Fruit fly (Drosophila melanogaster): ENCODE data around the gene Srrm234.

DNA sequence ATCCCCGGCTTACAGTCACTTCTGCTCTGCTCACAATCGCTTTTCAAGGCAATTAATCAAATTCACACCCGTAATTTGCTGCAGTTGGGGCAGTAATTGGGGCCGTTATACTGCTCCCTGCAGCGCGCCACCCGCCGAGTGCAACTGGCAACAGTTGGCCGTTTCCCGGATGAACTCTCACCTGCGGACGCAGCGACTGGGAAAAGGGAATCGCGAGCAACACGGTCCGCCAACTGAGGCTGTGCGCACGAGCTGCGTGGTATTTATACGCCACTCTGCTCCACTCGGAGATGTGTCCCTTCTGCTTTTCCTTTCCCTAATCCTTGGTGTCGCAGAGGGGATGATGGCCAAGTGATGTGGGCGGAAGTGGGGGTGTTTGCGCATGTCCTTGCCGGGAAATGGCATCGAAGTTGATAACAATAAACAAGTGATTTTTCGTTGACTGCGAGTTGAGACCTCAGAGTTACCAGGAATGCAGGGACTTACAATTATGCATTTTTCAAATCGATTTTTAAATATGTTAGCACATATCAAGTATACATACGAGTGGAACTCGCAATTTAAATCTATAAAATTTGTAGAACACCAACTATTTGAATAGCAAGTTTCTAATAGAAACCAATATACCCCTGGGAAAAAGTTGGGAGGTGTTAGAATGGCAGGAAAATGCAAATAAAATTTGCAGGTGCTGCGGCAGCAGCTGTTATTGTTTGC lies 35.6 kb downstream of the Srrm234 start, which contains the start of gene GC:
- TF ChIP-seq Sin3A (optimal IDR thresholded peaks at IDR 0.05), result no peak
- TF ChIP-seq ttk (optimal IDR thresholded peaks at IDR 0.05), result no peak
- no peak for TF ChIP-seq insv (optimal IDR thresholded peaks at IDR 0.05)
- no peak for TF ChIP-seq h (optimal IDR thresholded peaks at IDR 0.05)
- TF ChIP-seq Myc (optimal IDR thresholded peaks at IDR 0.05), result no peak

All from Kc167 (cell line).